Fruit fly (Drosophila melanogaster): ENCODE data around the gene Ctl2.

Ctl2 gene

DNA sequence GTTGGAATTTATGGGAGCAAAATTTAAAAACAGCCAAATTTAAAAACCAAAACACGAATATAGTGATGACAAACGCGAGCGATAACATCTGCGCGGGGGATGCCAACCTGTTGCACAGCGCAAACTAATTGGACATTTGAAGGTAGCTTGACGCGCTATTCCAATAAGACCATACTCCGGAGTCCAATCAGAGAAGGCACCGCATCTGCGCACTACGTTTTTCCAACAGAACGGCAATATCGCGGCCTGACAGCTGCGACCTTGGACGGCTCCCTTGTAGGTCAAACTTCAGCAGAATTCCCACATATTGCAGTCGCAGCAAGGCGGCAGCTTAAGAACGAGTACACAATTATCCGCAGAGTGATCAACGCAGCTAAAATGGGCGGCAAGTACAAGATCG, 24.9 kb downstream of the Ctl2 start, which contains the start of the genes CG11882 and Pglym78 (continued):
- TF ChIP-seq odd (GFP tag; optimal IDR thresholded peaks at IDR 0.05) (no peak), CG18476 (GFP tag; optimal IDR thresholded peaks at IDR 0.05) (no peak), CG10462 (GFP tag; optimal IDR thresholded peaks at IDR 0.05) (no peak), CG13624 (GFP tag; optimal IDR thresholded peaks at IDR 0.05) (peak; percentile 73), amos (GFP tag; IDR thresholded peaks at IDR 0.05; ENCODE audit: partially characterized antibody) (peak; percentile 58; the same call in 1 of the 2 replicates), pb (GFP tag; optimal IDR thresholded peaks at IDR 0.05) (no peak), CTCF (GFP tag; optimal IDR thresholded peaks at IDR 0.05) (peak; percentile 23), tx (GFP tag; optimal IDR thresholded peaks at IDR 0.05) (peak; percentile 34), B-H1 (GFP tag; IDR thresholded peaks at IDR 0.05) (no peak), D19A (tag; optimal IDR thresholded peaks at IDR 0.05) (no peak), dm (GFP tag; optimal IDR thresholded peaks at IDR 0.05) (peak; percentile 51), lmd (GFP tag; IDR thresholded peaks at IDR 0.05) (no peak; the same call in 1 of the 2 replicates), CG6689 (GFP tag; IDR thresholded peaks at IDR 0.05) (peak; percentile 22; the same call in 1 of the 2 replicates), CG10267 (tag; optimal IDR thresholded peaks at IDR 0.05) (peak; percentile 36), ftz-f1 (GFP tag; optimal IDR thresholded peaks at IDR 0.05) (peak; percentile 100), Ptx1 (GFP tag; IDR thresholded peaks at IDR 0.05) (peak; percentile 60), sima (GFP tag; optimal IDR thresholded peaks at IDR 0.05) (no peak), CG6854 (GFP tag; optimal IDR thresholded peaks at IDR 0.05) (peak; percentile 21), CG14667 (GFP tag; IDR thresholded peaks at IDR 0.05) (no peak), tll (GFP tag; optimal IDR thresholded peaks at IDR 0.05) (peak in 1 of 2 experiments; percentile 39), B-H2 (GFP tag; optimal IDR thresholded peaks at IDR 0.05) (peak; percentile 50), Gug (GFP tag; IDR thresholded peaks at IDR 0.05) (peak; percentile 46; the same call in 1 of the 4 replicates), Hr3 (GFP tag; optimal IDR thresholded peaks at IDR 0.05) (peak; percentile 81), CG11093 (GFP tag; IDR thresholded peaks at IDR 0.05) (no peak), CG1603 (tag; optimal IDR thresholded peaks at IDR 0.05) (peak; percentile 91), CG15696 (tag; optimal IDR thresholded peaks at IDR 0.05) (no peak), D (optimal IDR thresholded peaks at IDR 0.05) (peak; percentile 77), D (GFP tag; optimal IDR thresholded peaks at IDR 0.05) (no peak), scrt (GFP tag; optimal IDR thresholded peaks at IDR 0.05) (peak; percentile 62), CG42726 (GFP tag; IDR thresholded peaks at IDR 0.05; ENCODE audit: partially characterized antibody) (peak; percentile 27; the same call in 1 of the 2 replicates), gem (tag; optimal IDR thresholded peaks at IDR 0.05) (no peak), h (optimal IDR thresholded peaks at IDR 0.05) (no peak), Jarid2 (GFP tag; optimal IDR thresholded peaks at IDR 0.05) (no peak), Oli (tag; optimal IDR thresholded peaks at IDR 0.05) (no peak), CG11695 (GFP tag; IDR thresholded peaks at IDR 0.05) (no peak; the same call in 2 of the 3 replicates), Dref (GFP tag; IDR thresholded peaks at IDR 0.05) (peak; percentile 81), CG9727 (GFP tag; optimal IDR thresholded peaks at IDR 0.05) (peak; percentile 6), Ada2b (GFP tag; IDR thresholded peaks at IDR 0.05) (peak; percentile 50), bigmax (GFP tag; optimal IDR thresholded peaks at IDR 0.05) (peak; percentile 4), Hsf (GFP tag; optimal IDR thresholded peaks at IDR 0.05) (peak; percentile 35), fd102C (GFP tag; optimal IDR thresholded peaks at IDR 0.05) (no peak), Ets97D (GFP tag; optimal IDR thresholded peaks at IDR 0.05) (peak; percentile 96), HLHmδ (GFP tag; optimal IDR thresholded peaks at IDR 0.05) (peak; percentile 24), CG4404 (GFP tag; IDR thresholded peaks at IDR 0.05) (no peak), CG1832 (GFP tag; optimal IDR thresholded peaks at IDR 0.05) (no peak), trem (tag; optimal IDR thresholded peaks at IDR 0.05) (peak; percentile 98), Max (GFP tag; optimal IDR thresholded peaks at IDR 0.05) (no peak), CG5245 (GFP tag; optimal IDR thresholded peaks at IDR 0.05) (no peak), Rx (GFP tag; IDR thresholded peaks at IDR 0.05) (no peak), CG10654 (GFP tag; optimal IDR thresholded peaks at IDR 0.05) (peak; percentile 2), sim (GFP tag; IDR thresholded peaks at IDR 0.05) (no peak), CG5953 (GFP tag; IDR thresholded peaks at IDR 0.05) (no peak), gt (GFP tag; IDR thresholded peaks at IDR 0.05) (no peak)
